Fruit fly (Drosophila melanogaster) Kc167 (cell line): ENCODE measurements around the gene CG6661.

Experiments
- Myc ChIP-seq: fragments of >200 bp; optimal IDR thresholded peaks from 2 replicates; lab custom pipeline; 2017; ENCODE audit warnings: missing external identifiers
- Sin3A ChIP-seq: fragments of >200 bp; optimal IDR thresholded peaks from 2 replicates; lab custom pipeline; 2018; ENCODE audit warnings: missing external identifiers
- psq ChIP-seq: fragments of >200 bp; optimal IDR thresholded peaks from 2 replicates; lab custom pipeline; 2017; ENCODE audit warnings: missing external identifiers

DNA sequence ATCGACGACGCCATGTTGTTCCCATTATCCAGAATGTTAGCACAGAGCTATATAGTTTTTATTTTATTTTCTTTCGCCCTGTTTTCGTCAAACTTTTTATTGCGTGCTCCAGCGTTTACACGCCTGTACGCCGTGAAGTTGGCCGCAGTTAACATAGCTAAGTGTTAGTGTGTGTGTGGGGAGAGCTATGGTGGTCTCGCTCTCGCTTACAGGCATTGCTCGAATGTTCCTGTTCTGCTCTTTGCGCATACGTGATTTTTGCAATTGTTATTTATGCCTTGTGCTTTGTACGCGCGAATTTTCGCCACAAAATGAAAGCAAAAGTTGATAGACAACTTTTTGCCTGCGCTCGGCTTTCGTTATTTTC, 30.6 kb upstream of the CG6661 start:
- TF ChIP-seq psq (lab: Kevin White, UChicago) (peak; percentile 97), Myc (lab: Kevin White, UChicago) (no peak), Sin3A (lab: Kevin White, UChicago) (no peak)
